Fruit fly (Drosophila melanogaster) whole organism, embryonic: ENCODE results near the gene CG9855.

ENCODE experiments used
- Adf1 ChIP-seq: fragments of 200-800 bp; sonication (Bioruptor generic); IDR thresholded peaks from 2 replicates; pipeline ENCODE4 v1.3.6; 2022; ENCODE audit warnings: missing biosample characterization, missing genetic modification characterization
- Atf3 ChIP-seq: fragments of 200-800 bp; sonication (Bioruptor generic); optimal IDR thresholded peaks from 3 replicates; lab custom pipeline; 2016; ENCODE audit warnings: missing biosample characterization, missing genetic modification characterization
- Bgb ChIP-seq: fragments of 200-800 bp; sonication (Bioruptor generic); IDR thresholded peaks from 2 replicates; pipeline ENCODE4 v1.3.6; 2022; ENCODE audit warnings: missing biosample characterization, missing genetic modification characterization; ENCODE audit not compliant: partially characterized antibody
- CG10979 ChIP-seq: fragments of 200-800 bp; sonication (Bioruptor generic); optimal IDR thresholded peaks from 2 replicates; lab custom pipeline; 2018; ENCODE audit warnings: missing biosample characterization, mild to moderate bottlenecking, missing genetic modification characterization, moderate library complexity
- CG11085 ChIP-seq: fragments of 200-800 bp; sonication (Bioruptor generic); IDR thresholded peaks from 2 replicates; pipeline ENCODE4 v1.3.6; 2022; ENCODE audit warnings: missing biosample characterization, missing genetic modification characterization
- CG11504 ChIP-seq: fragments of 200-800 bp; sonication (Bioruptor generic); optimal IDR thresholded peaks from 3 replicates; lab custom pipeline; 2019; ENCODE audit warnings: missing biosample characterization, mild to moderate bottlenecking, missing genetic modification characterization, moderate library complexity
- CG15479 ChIP-seq: fragments of 200-800 bp; sonication (Bioruptor generic); optimal IDR thresholded peaks from 3 replicates; lab custom pipeline; 2019; ENCODE audit warnings: missing biosample characterization, mild to moderate bottlenecking, missing genetic modification characterization, moderate library complexity
- CG1647 ChIP-seq: fragments of 200-800 bp; sonication (Bioruptor generic); optimal IDR thresholded peaks from 3 replicates; lab custom pipeline; 2016; ENCODE audit warnings: missing biosample characterization, missing genetic modification characterization
- CG16779 ChIP-seq: fragments of 200-800 bp; sonication (Bioruptor generic); IDR thresholded peaks from 2 replicates; pipeline ENCODE4 v1.3.6; 2022; ENCODE audit warnings: missing biosample characterization, missing genetic modification characterization
- CG17328 ChIP-seq: fragments of 200-800 bp; sonication (Bioruptor generic); IDR thresholded peaks from 2 replicates; pipeline ENCODE4 v1.3.6; 2022; ENCODE audit warnings: missing biosample characterization, missing genetic modification characterization
- CG1792 ChIP-seq: fragments of 200-800 bp; sonication (Bioruptor generic); optimal IDR thresholded peaks from 2 replicates; lab custom pipeline; 2016; ENCODE audit warnings: missing biosample characterization, missing genetic modification characterization
- CG18619 ChIP-seq: fragments of 200-800 bp; sonication (Bioruptor generic); optimal IDR thresholded peaks from 3 replicates; lab custom pipeline; 2017; ENCODE audit warnings: missing biosample characterization, mild to moderate bottlenecking, missing genetic modification characterization
- CG30431 ChIP-seq: fragments of 200-800 bp; sonication (Bioruptor generic); optimal IDR thresholded peaks from 2 replicates; lab custom pipeline; 2017; ENCODE audit warnings: missing biosample characterization, missing genetic modification characterization
- CG3065 ChIP-seq: fragments of 200-800 bp; sonication (Bioruptor generic); optimal IDR thresholded peaks from 2 replicates; lab custom pipeline; 2016; ENCODE audit warnings: missing biosample characterization, missing genetic modification characterization
- CG31224 ChIP-seq: fragments of 200-800 bp; sonication (Bioruptor generic); IDR thresholded peaks from 2 replicates; pipeline ENCODE4 v1.3.6; 2022; ENCODE audit warnings: missing biosample characterization, missing genetic modification characterization
- CG33213 ChIP-seq: fragments of 200-800 bp; sonication (Bioruptor generic); optimal IDR thresholded peaks from 3 replicates; lab custom pipeline; 2016; ENCODE audit warnings: missing biosample characterization, missing genetic modification characterization
- CG5953 ChIP-seq: fragments of 200-800 bp; sonication (Bioruptor generic); IDR thresholded peaks from 2 replicates; pipeline ENCODE4 v1.3.6; 2022; ENCODE audit warnings: missing biosample characterization, missing genetic modification characterization
- CG7839 ChIP-seq: fragments of 200-800 bp; sonication (Bioruptor generic); optimal IDR thresholded peaks from 3 replicates; lab custom pipeline; 2018; ENCODE audit warnings: missing biosample characterization, mild to moderate bottlenecking, missing genetic modification characterization, moderate library complexity
- CG9876 ChIP-seq: fragments of 200-800 bp; sonication (Bioruptor generic); optimal IDR thresholded peaks from 2 replicates; lab custom pipeline; 2016; ENCODE audit warnings: missing biosample characterization, missing genetic modification characterization
- CTCF ChIP-seq: fragments of 200-800 bp; sonication (Bioruptor generic); optimal IDR thresholded peaks from 2 replicates; lab custom pipeline; 2017; ENCODE audit warnings: missing biosample characterization, mild to moderate bottlenecking, missing genetic modification characterization, moderate library complexity
- CoRest ChIP-seq: fragments of 200-800 bp; sonication (Bioruptor generic); optimal IDR thresholded peaks from 3 replicates; lab custom pipeline; 2018; ENCODE audit warnings: missing biosample characterization, mild to moderate bottlenecking, missing genetic modification characterization, moderate library complexity
- Dbx ChIP-seq: fragments of 200-800 bp; sonication (Bioruptor generic); IDR thresholded peaks from 3 replicates; pipeline ENCODE4 v1.3.6; 2022; ENCODE audit warnings: missing biosample characterization, missing genetic modification characterization
- Dip2 ChIP-seq: fragments of 200-800 bp; sonication (Bioruptor generic); IDR thresholded peaks from 2 replicates; pipeline ENCODE4 v1.3.6; 2022; ENCODE audit warnings: missing biosample characterization, missing genetic modification characterization
- Dll ChIP-seq: fragments of 200-800 bp; sonication (Bioruptor generic); IDR thresholded peaks from 4 replicates; pipeline ENCODE4 v1.3.6; 2022; ENCODE audit warnings: missing biosample characterization, missing genetic modification characterization; ENCODE audit not compliant: partially characterized antibody
- Doc2 ChIP-seq: fragments of 200-800 bp; sonication (Bioruptor generic); IDR thresholded peaks from 2 replicates; pipeline ENCODE4 v1.3.6; 2022; ENCODE audit warnings: missing biosample characterization, missing genetic modification characterization
- Drgx ChIP-seq: fragments of 200-800 bp; sonication (Bioruptor generic); IDR thresholded peaks from 2 replicates; pipeline ENCODE4 v1.3.6; 2022; ENCODE audit warnings: missing biosample characterization, missing genetic modification characterization
- Ets97D ChIP-seq: fragments of 200-800 bp; sonication (Bioruptor generic); optimal IDR thresholded peaks from 3 replicates; lab custom pipeline; 2016; ENCODE audit warnings: missing biosample characterization, missing genetic modification characterization
- HLH54F ChIP-seq: fragments of 200-800 bp; sonication (Bioruptor generic); optimal IDR thresholded peaks from 3 replicates; lab custom pipeline; 2016; ENCODE audit warnings: missing biosample characterization, missing genetic modification characterization
- Hmx ChIP-seq: fragments of 200-800 bp; sonication (Bioruptor generic); optimal IDR thresholded peaks from 2 replicates; lab custom pipeline; 2016; ENCODE audit warnings: missing biosample characterization, missing genetic modification characterization
- Hr3 ChIP-seq: fragments of 200-800 bp; sonication (Bioruptor generic); optimal IDR thresholded peaks from 3 replicates; lab custom pipeline; 2016; ENCODE audit warnings: missing biosample characterization, missing genetic modification characterization
- NK7.1 ChIP-seq: fragments of 200-800 bp; sonication (Bioruptor generic); optimal IDR thresholded peaks from 3 replicates; lab custom pipeline; 2016; ENCODE audit warnings: missing biosample characterization, missing genetic modification characterization
- Taf1 ChIP-seq: fragments of 200-800 bp; sonication (Bioruptor generic); IDR thresholded peaks from 2 replicates; pipeline ENCODE4 v1.3.6; 2022; ENCODE audit warnings: missing biosample characterization, missing genetic modification characterization
- Usf ChIP-seq: fragments of 200-800 bp; sonication (Bioruptor generic); optimal IDR thresholded peaks from 2 replicates; lab custom pipeline; 2017; ENCODE audit warnings: missing genotype, missing biosample characterization, missing genetic modification characterization
- ara ChIP-seq: fragments of 200-800 bp; sonication (Bioruptor generic); IDR thresholded peaks from 2 replicates; pipeline ENCODE4 v1.3.6; 2022; ENCODE audit warnings: missing biosample characterization, missing genetic modification characterization
- cg ChIP-seq: fragments of 200-800 bp; sonication (Bioruptor generic); optimal IDR thresholded peaks from 3 replicates; lab custom pipeline; 2019; ENCODE audit warnings: missing biosample characterization, mild to moderate bottlenecking, missing genetic modification characterization, moderate library complexity
- dati ChIP-seq: fragments of 200-800 bp; sonication (Bioruptor generic); IDR thresholded peaks from 2 replicates; pipeline ENCODE4 v1.3.6; 2022; ENCODE audit warnings: missing biosample characterization, missing genetic modification characterization
- fd64A ChIP-seq: fragments of 200-800 bp; sonication (Bioruptor generic); optimal IDR thresholded peaks from 3 replicates; lab custom pipeline; 2018; ENCODE audit warnings: missing biosample characterization, mild to moderate bottlenecking, missing genetic modification characterization
- hbn ChIP-seq: fragments of 200-800 bp; sonication (Bioruptor generic); IDR thresholded peaks from 2 replicates; pipeline ENCODE4 v1.3.6; 2022; ENCODE audit warnings: missing biosample characterization, missing genetic modification characterization; ENCODE audit not compliant: partially characterized antibody
- jigr1 ChIP-seq: fragments of 200-800 bp; sonication (Bioruptor generic); IDR thresholded peaks from 3 replicates; pipeline ENCODE4 v1.3.6; 2022; ENCODE audit warnings: missing biosample characterization, missing genetic modification characterization
- klu ChIP-seq: fragments of 200-800 bp; sonication (Bioruptor generic); IDR thresholded peaks from 2 replicates; pipeline ENCODE4 v1.3.6; 2022; ENCODE audit warnings: missing biosample characterization, missing genetic modification characterization
- odd ChIP-seq: fragments of 200-800 bp; sonication (Bioruptor generic); optimal IDR thresholded peaks from 2 replicates; lab custom pipeline; 2017; ENCODE audit warnings: missing biosample characterization, mild to moderate bottlenecking, missing genetic modification characterization
- pfk ChIP-seq: fragments of 200-800 bp; sonication (Bioruptor generic); optimal IDR thresholded peaks from 2 replicates; lab custom pipeline; 2018; ENCODE audit warnings: missing biosample characterization, mild to moderate bottlenecking, missing genetic modification characterization, moderate library complexity
- pho ChIP-seq: fragments of 200-800 bp; sonication (Bioruptor generic); optimal IDR thresholded peaks from 2 replicates; lab custom pipeline; 2016; ENCODE audit warnings: missing biosample characterization, missing genetic modification characterization
- ranshi ChIP-seq: fragments of 200-800 bp; sonication (Bioruptor generic); IDR thresholded peaks from 2 replicates; pipeline ENCODE4 v1.3.6; 2022; ENCODE audit warnings: missing biosample characterization, missing genetic modification characterization
- repo ChIP-seq: fragments of 200-800 bp; sonication (Bioruptor generic); optimal IDR thresholded peaks from 2 replicates; lab custom pipeline; 2016; ENCODE audit warnings: missing biosample characterization, missing genetic modification characterization
- ro ChIP-seq: fragments of 200-800 bp; sonication (Bioruptor generic); IDR thresholded peaks from 2 replicates; pipeline ENCODE4 v1.3.6; 2022; ENCODE audit warnings: missing biosample characterization, missing genetic modification characterization
- scrt ChIP-seq: fragments of 200-800 bp; sonication (Bioruptor generic); optimal IDR thresholded peaks from 2 replicates; lab custom pipeline; 2018; ENCODE audit warnings: missing biosample characterization, mild to moderate bottlenecking, missing genetic modification characterization, moderate library complexity
- sisA ChIP-seq: fragments of 200-800 bp; sonication (Bioruptor generic); IDR thresholded peaks from 2 replicates; pipeline ENCODE4 v1.3.6; 2022; ENCODE audit warnings: missing biosample characterization, missing genetic modification characterization
- slou ChIP-seq: fragments of 200-800 bp; sonication (Bioruptor generic); optimal IDR thresholded peaks from 3 replicates; lab custom pipeline; 2016; ENCODE audit warnings: missing biosample characterization, missing genetic modification characterization
- sug ChIP-seq: fragments of 200-800 bp; optimal IDR thresholded peaks from 2 replicates; lab custom pipeline; 2019; ENCODE audit warnings: missing biosample characterization, mild to moderate bottlenecking, missing genetic modification characterization, moderate library complexity
- usp ChIP-seq: fragments of >200 bp; optimal IDR thresholded peaks from 2 replicates; lab custom pipeline; 2017; ENCODE audit warnings: missing biosample characterization, missing genetic modification characterization

CG9855 gene

DNA sequence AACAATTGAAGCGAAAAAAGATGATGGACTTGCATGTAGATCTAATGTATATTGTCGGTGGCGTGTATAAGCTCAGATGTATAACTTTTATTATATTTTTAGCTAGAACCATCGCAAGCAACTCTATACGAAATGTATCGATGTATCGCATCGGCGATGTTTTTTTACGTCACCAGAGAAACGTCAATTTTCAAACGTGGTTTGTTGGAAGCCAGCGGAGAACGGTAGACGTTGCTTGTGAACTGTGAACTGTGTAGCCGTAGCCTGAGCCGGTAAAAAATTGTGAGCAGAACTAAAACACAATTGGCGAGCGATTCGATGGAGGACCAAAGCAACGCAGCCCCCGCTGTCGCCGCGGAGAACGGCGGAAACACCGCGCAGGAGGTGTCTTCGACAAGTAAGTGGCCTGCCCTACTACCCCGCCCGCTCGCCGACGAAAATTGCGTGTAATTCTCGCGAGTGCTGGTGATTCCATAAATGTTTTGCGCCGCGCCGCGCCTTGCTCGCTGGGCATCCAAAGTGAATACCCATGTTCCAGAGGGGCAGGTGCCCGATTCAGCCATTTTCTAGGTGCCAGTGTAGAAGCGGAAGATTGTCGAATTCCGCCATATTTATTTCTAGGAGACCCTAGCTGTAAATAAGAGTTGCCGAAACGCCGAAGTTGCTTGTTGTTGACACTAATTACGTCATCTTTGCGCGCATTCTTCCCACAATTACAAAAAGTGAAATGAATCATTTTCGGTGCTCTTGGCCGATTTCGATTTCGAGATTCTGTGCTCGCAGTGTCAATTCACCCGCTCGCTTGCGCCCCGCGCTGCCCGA is 5.4 kb upstream of the CG9855 start, which contains the start of gene lost (continued):
- TF ChIP-seq CG7839 (tag; lab: Kevin White, UChicago) (peak; percentile 29), Hmx (no peak), CG1647 (GFP tag; lab: Kevin White, UChicago) (no peak), dati (GFP tag; lab: Robert Waterston, UW) (no peak), repo (no peak), slou (GFP tag; lab: Kevin White, UChicago) (no peak), CoRest (peak; percentile 55), jigr1 (GFP tag; lab: Robert Waterston, UW) (no peak; the same call in 2 of the 3 replicates), CG11504 (no peak), CG31224 (GFP tag; lab: Robert Waterston, UW) (no peak; the same call in 1 of the 2 replicates), Hr3 (GFP tag; lab: Kevin White, UChicago) (no peak), CG11085 (GFP tag; lab: Robert Waterston, UW) (0 out of 2 replicates have a peak, but pooled peaks have one; percentile 24), Taf1 (GFP tag; lab: Robert Waterston, UW) (no peak), sisA (no peak), scrt (GFP tag; lab: Kevin White, UChicago) (no peak), Doc2 (GFP tag; lab: Robert Waterston, UW) (no peak), CG1792 (GFP tag; lab: Kevin White, UChicago) (no peak), CG30431 (GFP tag; lab: Kevin White, UChicago) (no peak), Dll (GFP tag; lab: Robert Waterston, UW) (peak; percentile 97), Ets97D (peak; percentile 94), CG18619 (GFP tag; lab: Kevin White, UChicago) (no peak), Bgb (GFP tag; lab: Robert Waterston, UW) (peak; percentile 100), fd64A (GFP tag; lab: Kevin White, UChicago) (peak; percentile 9), CG15479 (GFP tag; lab: Kevin White, UChicago) (peak; percentile 4), NK7.1 (GFP tag; lab: Kevin White, UChicago) (no peak), ranshi (GFP tag; lab: Robert Waterston, UW) (no peak), Adf1 (GFP tag; lab: Robert Waterston, UW) (peak; percentile 43), CTCF (peak; percentile 74), ro (GFP tag; lab: Robert Waterston, UW) (no peak), CG3065 (GFP tag; lab: Kevin White, UChicago) (no peak), CG10979 (peak; percentile 27), CG9876 (GFP tag; lab: Kevin White, UChicago) (no peak), hbn (GFP tag; lab: Robert Waterston, UW) (peak; percentile 96), CG16779 (no peak; the same call in 1 of the 2 replicates), ara (peak; percentile 51; the same call in 1 of the 2 replicates), HLH54F (GFP tag; lab: Kevin White, UChicago) (no peak), Dbx (GFP tag; lab: Robert Waterston, UW) (peak; percentile 49; the same call in 2 of the 3 replicates), CG17328 (GFP tag; lab: Robert Waterston, UW) (no peak), pfk (peak; percentile 19), CG5953 (GFP tag; lab: Robert Waterston, UW) (no peak), Dip2 (no peak), CG33213 (peak; percentile 39), cg (GFP tag; lab: Kevin White, UChicago) (no peak), usp (no peak), Drgx (GFP tag; lab: Robert Waterston, UW) (no peak), sug (tag; lab: Kevin White, UChicago) (peak; percentile 53), klu (GFP tag; lab: Robert Waterston, UW) (no peak), pho (peak; percentile 45), Usf (GFP tag; lab: Kevin White, UChicago) (no peak), Atf3 (GFP tag; lab: Kevin White, UChicago) (no peak), odd (GFP tag; lab: Kevin White, UChicago) (no peak)
